Worm (Caenorhabditis elegans): ENCODE measurements around the gene amt-2.

The amt-2 gene

DNA sequence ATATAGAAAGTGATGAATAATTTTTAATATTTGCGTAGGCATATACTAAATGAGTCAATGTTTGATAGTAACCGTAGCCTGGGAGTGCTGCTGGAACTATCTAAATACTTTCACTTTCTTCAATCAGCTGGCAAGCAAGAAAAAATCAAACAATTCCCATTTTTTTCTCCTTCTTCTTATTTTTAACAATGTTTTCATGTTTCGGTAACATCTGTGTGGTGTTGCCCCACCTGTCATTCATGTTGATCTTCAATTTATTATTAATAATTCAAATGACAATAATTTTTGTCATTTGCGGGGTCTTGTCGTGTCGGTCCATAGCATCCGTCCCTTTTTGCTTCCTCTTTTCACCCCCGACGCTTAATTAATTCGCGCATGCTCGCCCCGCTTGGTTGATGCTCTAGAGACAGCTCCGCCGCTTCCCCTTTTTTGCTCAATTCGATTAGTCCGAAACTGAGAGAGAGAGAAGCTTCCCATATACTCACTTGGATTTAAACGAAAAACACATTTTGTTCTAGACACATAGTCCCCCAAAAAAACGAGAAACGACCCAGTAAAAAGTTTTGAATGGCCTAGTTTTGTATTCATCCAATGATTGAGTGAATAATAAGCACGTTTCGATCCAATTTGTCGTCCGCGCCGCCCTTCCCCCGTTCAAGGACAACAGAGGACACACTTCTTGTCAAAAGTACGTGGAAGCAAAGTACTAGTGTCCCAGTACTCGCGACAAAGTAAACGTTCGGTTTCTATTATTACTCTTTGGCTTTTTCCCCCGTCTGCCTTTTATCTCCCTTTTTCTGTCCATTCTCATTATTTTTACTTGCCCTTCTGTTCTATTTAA lies 14.2 kb upstream of the amt-2 start:
- TF ChIP-seq hmbx-1 (tag; optimal IDR thresholded peaks at IDR 0.05), result no peak
- TF ChIP-seq hnd-1 (tag; optimal IDR thresholded peaks at IDR 0.05), result no peak
- TF ChIP-seq tbx-11 (GFP tag; IDR thresholded peaks at IDR 0.05), result no peak
- no peak for TF ChIP-seq ceh-13 (GFP tag; optimal IDR thresholded peaks at IDR 0.05)
- TF ChIP-seq hmg-4 (GFP tag; optimal IDR thresholded peaks at IDR 0.05), result peak; percentile 16
- no peak for TF ChIP-seq tra-4 (tag; optimal IDR thresholded peaks at IDR 0.05)
- TF ChIP-seq sea-1 (GFP tag; conservative IDR thresholded peaks at IDR 0.05), result 0 out of 2 replicates have a peak, but pooled peaks have one; percentile 18

DNA sequence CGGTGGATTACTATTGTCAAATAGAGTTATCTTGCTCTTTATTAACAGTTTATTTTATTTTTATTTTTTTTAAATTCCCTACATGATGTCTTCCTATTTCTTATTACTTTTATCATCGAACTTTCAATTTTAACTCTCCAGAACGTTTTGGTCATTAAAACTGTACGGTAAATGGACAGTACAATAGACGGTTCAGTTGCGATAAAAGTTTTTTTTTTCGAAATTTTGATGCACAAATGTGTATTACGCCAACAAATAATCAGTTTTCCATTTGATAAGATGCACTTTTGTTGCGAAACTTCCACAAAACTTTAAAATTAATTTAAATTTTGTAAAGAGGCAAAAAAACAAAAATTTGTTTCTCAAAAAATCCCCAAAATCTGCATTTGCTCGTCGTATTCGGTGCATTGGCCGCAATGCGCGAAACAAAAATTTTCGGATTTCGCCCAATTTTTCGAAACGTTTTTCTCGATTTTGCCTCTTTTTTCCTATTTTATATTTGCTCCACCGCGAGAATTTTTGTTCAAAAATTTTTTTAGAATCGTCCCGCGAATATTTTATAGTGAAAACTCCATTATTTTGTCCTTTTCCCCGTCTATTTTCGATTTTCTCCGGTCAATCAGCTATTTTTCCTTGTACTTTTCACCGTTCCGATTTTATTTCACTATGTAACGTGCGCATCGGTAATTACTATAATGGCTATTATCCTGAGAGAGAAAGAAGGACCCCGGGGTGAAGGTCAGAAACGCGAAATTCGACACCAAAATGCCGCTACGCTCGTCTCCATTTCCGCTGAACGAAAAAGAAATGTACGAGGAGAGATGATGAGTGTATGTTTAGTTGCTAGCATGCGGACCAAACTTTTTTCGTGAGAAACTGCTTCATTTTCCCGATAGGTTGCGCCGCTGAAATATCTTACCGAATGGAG lies 13.2 kb upstream of the amt-2 start:
- TF ChIP-seq tra-4 (tag; optimal IDR thresholded peaks at IDR 0.05) (no peak), hmbx-1 (tag; optimal IDR thresholded peaks at IDR 0.05) (no peak), scrt-1 (GFP tag; IDR thresholded peaks at IDR 0.05) (no peak), tbx-11 (GFP tag; IDR thresholded peaks at IDR 0.05) (no peak), ama-1 (optimal IDR thresholded peaks at IDR 0.05) (no peak), ceh-13 (GFP tag; optimal IDR thresholded peaks at IDR 0.05) (no peak), hmg-4 (GFP tag; optimal IDR thresholded peaks at IDR 0.05) (no peak), tbx-37 (GFP tag; conservative IDR thresholded peaks at IDR 0.05) (no peak), pes-1 (GFP tag; IDR thresholded peaks at IDR 0.05) (no peak)

DNA sequence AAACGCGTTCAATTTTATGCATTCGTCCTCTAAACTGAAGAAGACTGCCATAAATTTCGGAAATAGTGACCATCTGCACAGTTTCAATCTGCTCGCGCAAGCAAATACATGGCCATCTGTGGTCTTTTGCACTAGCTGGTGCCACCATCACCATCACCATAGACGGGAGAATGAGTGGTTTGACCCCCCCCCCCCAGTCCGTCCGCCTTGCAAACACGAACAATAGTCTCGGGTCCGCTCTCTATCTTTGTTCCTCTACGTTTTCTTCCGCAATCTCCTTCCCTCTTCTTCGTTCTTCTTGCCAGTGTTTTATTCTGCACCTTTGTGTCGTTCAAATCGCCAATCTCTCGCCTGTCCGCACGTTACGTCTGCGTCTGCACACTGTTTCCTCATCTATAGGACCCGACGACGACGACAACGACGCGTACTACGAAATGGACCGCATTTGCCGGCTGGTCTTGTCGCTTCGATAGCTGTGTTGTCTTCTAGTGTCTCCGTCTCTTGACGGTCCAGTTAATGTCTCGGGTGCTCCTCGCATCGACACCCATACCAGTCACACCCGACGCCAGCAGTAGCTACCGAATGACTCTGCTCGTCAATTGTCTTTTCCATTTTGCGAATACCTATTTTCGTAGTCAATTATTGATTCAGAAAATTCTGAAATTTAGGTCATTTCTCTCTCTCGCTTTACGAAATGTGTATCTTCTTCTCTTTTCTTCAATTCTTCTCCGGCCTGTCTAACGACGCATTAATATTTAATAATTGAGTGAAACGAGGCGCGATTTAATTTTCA lies 12.3 kb upstream of the amt-2 start:
- 0 out of 2 replicates have a peak, but pooled peaks have one; percentile 19 for TF ChIP-seq pes-1 (GFP tag; IDR thresholded peaks at IDR 0.05)
- peak; percentile 91 for TF ChIP-seq hmg-4 (GFP tag; optimal IDR thresholded peaks at IDR 0.05)
- TF ChIP-seq F13C5.2 (tag; optimal IDR thresholded peaks at IDR 0.05), result peak; percentile 77
- no peak for TF ChIP-seq ceh-13 (GFP tag; optimal IDR thresholded peaks at IDR 0.05)
- TF ChIP-seq ets-7 (tag; optimal IDR thresholded peaks at IDR 0.05), result peak; percentile 46

DNA sequence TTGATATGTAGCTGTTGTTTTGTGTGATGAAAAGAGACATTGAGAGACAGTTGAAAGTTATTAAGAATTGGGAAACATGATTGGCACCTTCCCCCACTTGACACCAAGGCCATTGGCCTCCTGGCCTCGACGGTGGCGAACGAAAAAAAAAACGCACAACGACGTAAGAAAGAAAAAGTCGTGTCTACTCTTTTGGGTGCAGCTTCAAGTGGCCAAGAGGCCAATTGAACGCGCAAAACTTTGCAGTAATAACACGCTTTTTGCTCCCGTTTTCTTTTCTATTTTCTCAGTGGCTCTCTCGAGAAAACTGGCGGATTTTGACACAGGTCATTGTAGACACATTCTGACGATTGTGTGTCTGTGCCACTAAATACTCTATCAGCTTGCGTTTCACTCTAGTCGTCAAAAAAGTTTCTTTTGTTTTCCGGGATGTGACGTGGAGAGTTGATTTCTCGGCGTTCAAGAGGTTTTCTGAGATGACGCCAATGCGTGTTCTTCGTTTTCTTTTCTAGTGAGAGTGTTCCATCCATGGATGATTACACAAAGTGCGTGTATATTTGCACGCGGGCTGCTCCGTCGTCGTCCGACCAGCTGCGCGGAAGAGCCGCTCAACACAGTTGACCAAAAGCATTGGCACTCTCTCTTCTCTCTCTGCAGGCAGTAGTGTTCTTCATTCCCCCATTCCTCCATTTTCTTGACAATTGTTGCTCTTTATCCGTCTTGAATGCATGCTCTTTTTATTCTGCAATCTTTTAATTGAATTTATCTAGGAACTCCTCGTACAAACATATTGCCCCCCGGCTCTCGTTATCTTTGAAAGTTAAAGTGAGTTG lies 11.5 kb upstream of the amt-2 start:
- no peak for TF ChIP-seq ama-1 (optimal IDR thresholded peaks at IDR 0.05)
- no peak; the same call in 1 of the 2 replicates for TF ChIP-seq sea-1 (GFP tag; conservative IDR thresholded peaks at IDR 0.05)
- TF ChIP-seq scrt-1 (GFP tag; IDR thresholded peaks at IDR 0.05), result no peak
- TF ChIP-seq ceh-36 (tag; optimal IDR thresholded peaks at IDR 0.05), result no peak
- TF ChIP-seq F13C5.2 (tag; optimal IDR thresholded peaks at IDR 0.05), result peak; percentile 12
- no peak for TF ChIP-seq ets-7 (tag; optimal IDR thresholded peaks at IDR 0.05)
- TF ChIP-seq hmbx-1 (tag; optimal IDR thresholded peaks at IDR 0.05), result no peak
- no peak for TF ChIP-seq tbx-11 (GFP tag; IDR thresholded peaks at IDR 0.05)
- TF ChIP-seq hmg-4 (GFP tag; optimal IDR thresholded peaks at IDR 0.05), result peak; percentile 43
- TF ChIP-seq hnd-1 (tag; optimal IDR thresholded peaks at IDR 0.05), result no peak
- TF ChIP-seq aly-1 (tag; optimal IDR thresholded peaks at IDR 0.05), result no peak
- TF ChIP-seq B0310.2 (tag; optimal IDR thresholded peaks at IDR 0.05), result no peak
- no peak; the same call in 1 of the 2 replicates for TF ChIP-seq flt-1 (GFP tag; IDR thresholded peaks at IDR 0.05)

DNA sequence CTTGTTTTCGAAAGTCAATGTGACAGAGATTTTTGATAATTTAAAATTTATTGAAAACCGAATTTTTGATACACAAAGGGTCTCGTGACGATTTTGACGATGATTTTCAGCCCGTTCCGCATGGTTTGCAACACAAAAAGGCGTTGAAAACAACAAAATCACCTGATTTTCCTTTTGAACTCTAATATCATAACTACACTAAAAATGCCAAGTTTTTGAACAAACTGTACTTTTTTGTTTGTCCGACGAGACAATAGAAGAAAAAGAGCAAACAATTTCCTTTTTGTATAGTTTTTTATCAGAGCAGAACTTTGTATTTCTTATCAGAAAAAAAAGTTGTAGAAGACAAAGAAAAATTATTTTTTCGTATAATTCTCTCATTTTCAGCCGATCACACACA lies 10.0 kb upstream of the amt-2 start:
- no peak for TF ChIP-seq tra-4 (tag; optimal IDR thresholded peaks at IDR 0.05)
- no peak for TF ChIP-seq F13C5.2 (tag; optimal IDR thresholded peaks at IDR 0.05)
- TF ChIP-seq tbx-11 (GFP tag; IDR thresholded peaks at IDR 0.05), result no peak
- TF ChIP-seq B0310.2 (tag; optimal IDR thresholded peaks at IDR 0.05), result no peak
- TF ChIP-seq pes-1 (GFP tag; IDR thresholded peaks at IDR 0.05), result no peak
- TF ChIP-seq ceh-36 (tag; optimal IDR thresholded peaks at IDR 0.05), result no peak
- no peak for TF ChIP-seq ets-7 (tag; optimal IDR thresholded peaks at IDR 0.05)
- TF ChIP-seq aly-1 (tag; optimal IDR thresholded peaks at IDR 0.05), result no peak
- TF ChIP-seq ama-1 (optimal IDR thresholded peaks at IDR 0.05), result no peak
- TF ChIP-seq hmbx-1 (tag; optimal IDR thresholded peaks at IDR 0.05), result no peak
- no peak for TF ChIP-seq tbx-37 (GFP tag; conservative IDR thresholded peaks at IDR 0.05)
- TF ChIP-seq hnd-1 (tag; optimal IDR thresholded peaks at IDR 0.05), result no peak
- TF ChIP-seq hmg-4 (GFP tag; optimal IDR thresholded peaks at IDR 0.05), result no peak

DNA sequence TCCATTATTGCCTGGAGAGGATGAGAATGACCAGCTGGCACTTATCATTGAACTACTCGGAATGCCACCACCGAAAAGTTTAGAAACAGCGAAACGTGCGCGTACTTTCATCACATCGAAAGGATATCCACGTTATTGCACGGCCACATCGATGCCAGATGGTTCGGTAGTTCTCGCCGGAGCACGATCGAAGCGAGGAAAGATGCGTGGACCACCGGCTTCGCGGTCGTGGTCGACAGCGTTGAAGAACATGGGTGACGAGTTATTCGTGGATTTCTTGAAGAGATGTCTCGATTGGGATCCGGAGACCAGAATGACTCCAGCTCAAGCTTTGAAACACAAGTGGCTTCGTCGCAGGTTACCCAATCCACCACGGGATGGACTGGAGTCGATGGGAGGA lies 8.7 kb upstream of the amt-2 start:
- TF ChIP-seq tra-4 (tag; optimal IDR thresholded peaks at IDR 0.05), result no peak
- TF ChIP-seq ama-1 (optimal IDR thresholded peaks at IDR 0.05), result peak; percentile 9
- no peak for TF ChIP-seq ceh-13 (GFP tag; optimal IDR thresholded peaks at IDR 0.05)
- no peak for TF ChIP-seq ets-7 (tag; optimal IDR thresholded peaks at IDR 0.05)
- no peak for TF ChIP-seq tbx-11 (GFP tag; IDR thresholded peaks at IDR 0.05)

All from whole organism, early embryonic.